Worm (Caenorhabditis elegans) whole organism, early embryonic: ENCODE results near the gene egl-3.

Experiments
- ama-1 ChIP-seq: fragments of 150-350 bp; optimal IDR thresholded peaks from 2 replicates; lab custom pipeline; 2014
- flt-1 ChIP-seq: fragments of 200-800 bp; sonication (Bioruptor generic); IDR thresholded peaks from 2 replicates; pipeline ENCODE4 v1.3.6; 2022; ENCODE audit warnings: missing genetic modification characterization, missing compliant biosample characterization
- pes-1 ChIP-seq: fragments of 200-800 bp; sonication (Bioruptor generic); IDR thresholded peaks from 2 replicates; pipeline ENCODE4 v1.3.6; 2022; ENCODE audit warnings: missing genetic modification reagents, missing genetic modification characterization, missing compliant biosample characterization

- no peak for TF ChIP-seq pes-1
- TF ChIP-seq ama-1 (lab: Kevin White, UChicago), result no peak
- no peak for TF ChIP-seq flt-1 (GFP tag; lab: Robert Waterston, UW)
Observed at ce11 chrV:10204863-10205338, 31.3 kb upstream of the egl-3 start, which contains the start of the genes ZK856.19 and ZK856.11.
